Worm (Caenorhabditis elegans) whole organism, L4/young adult: ENCODE measurements around the gene mxl-3.

ENCODE experiments used
- dao-5 ChIP-seq: sonication (generic microtip); optimal IDR thresholded peaks from 2 replicates; lab custom pipeline; 2016; ENCODE audit warnings: missing genotype, missing genetic modification characterization, moderate library complexity, missing compliant biosample characterization
- him-1 ChIP-seq: sonication (generic microtip); optimal IDR thresholded peaks from 2 replicates; lab custom pipeline; 2016; ENCODE audit warnings: missing genotype, missing genetic modification reagents, missing genetic modification characterization, missing compliant biosample characterization

ce11 chrX:13311641-13312423 is 38.8 kb downstream of the mxl-3 start, which contains the start of gene F46G10.1:
- TF ChIP-seq dao-5 (tag; lab: Kevin White, UChicago) (no peak), him-1 (tag; lab: Kevin White, UChicago) (no peak)
